Fruit fly (Drosophila melanogaster) S2 (cell line): ENCODE data around the gene CG13837.

ENCODE experiments used
- CG8478 ChIP-seq: fragments of >200 bp; optimal IDR thresholded peaks from 2 replicates; lab custom pipeline; 2018
- CTCF ChIP-seq, 2 experiments: fragments of >200 bp; optimal IDR thresholded peaks; 2 replicates each; lab custom pipeline; 2018

The CG13837 gene

dm6 chr3R:23043690-23044089 is at the start of gene CG13837:
TSS of gene CG13837 (plus strand) at chr3R:23043990.
- no peak for TF ChIP-seq CG8478 (lab: Kevin White, UChicago)
- no peak for TF ChIP-seq CTCF (optimal IDR thresholded peaks at IDR 0.05; lab: Kevin White, UChicago)

- TF ChIP-seq CTCF (optimal IDR thresholded peaks at IDR 0.05; lab: Kevin White, UChicago) (no peak), CG8478 (lab: Kevin White, UChicago) (no peak)
These were observed 45.7 kb upstream of the CG13837 start, which contains the start of gene Nha2 for dm6 chr3R:22997912-22998622. TSS of gene Nha2 (minus strand) at chr3R:22998528.

dm6 chr3R:22998623-22999179 is 45.1 kb upstream of the CG13837 start:
- no peak for TF ChIP-seq CG8478 (lab: Kevin White, UChicago)
- TF ChIP-seq CTCF (optimal IDR thresholded peaks at IDR 0.05; lab: Kevin White, UChicago): peak; percentile 34 to 43

dm6 chr3R:23004161-23004560 is 39.6 kb upstream of the CG13837 start:
- TF ChIP-seq CG8478 (lab: Kevin White, UChicago): no peak
- no peak for TF ChIP-seq CTCF (optimal IDR thresholded peaks at IDR 0.05; lab: Kevin White, UChicago)

dm6 chr3R:23009480-23010115 is 34.2 kb upstream of the CG13837 start:
- TF ChIP-seq CTCF (optimal IDR thresholded peaks at IDR 0.05; lab: Kevin White, UChicago): no peak
- no peak for TF ChIP-seq CG8478 (lab: Kevin White, UChicago)

dm6 chr3R:23010406-23010805 is 33.4 kb upstream of the CG13837 start, which contains the start of gene CG34375:
TSS of gene CG34375 (minus strand) at chr3R:23010562.
- TF ChIP-seq CTCF (optimal IDR thresholded peaks at IDR 0.05; lab: Kevin White, UChicago): no peak
- TF ChIP-seq CG8478 (lab: Kevin White, UChicago): no peak

dm6 chr3R:23012017-23012416 is 31.8 kb upstream of the CG13837 start, which contains the start of gene CG6688:
TSS of gene CG6688 (plus strand) at chr3R:23012412.
- no peak for TF ChIP-seq CG8478 (lab: Kevin White, UChicago)
- no peak for TF ChIP-seq CTCF (optimal IDR thresholded peaks at IDR 0.05; lab: Kevin White, UChicago)

- TF ChIP-seq CG8478 (lab: Kevin White, UChicago) (no peak), CTCF (optimal IDR thresholded peaks at IDR 0.05; lab: Kevin White, UChicago) (no peak)
These were observed 30.3 kb upstream of the CG13837 start for dm6 chr3R:23013482-23013881.

- TF ChIP-seq CTCF (optimal IDR thresholded peaks at IDR 0.05; lab: Kevin White, UChicago) (no peak), CG8478 (lab: Kevin White, UChicago) (no peak)
These were observed 16.9 kb upstream of the CG13837 start, which contains the start of gene lmd for dm6 chr3R:23026652-23027427. TSS of gene lmd (minus strand) at chr3R:23026713.

- no peak for TF ChIP-seq CTCF (optimal IDR thresholded peaks at IDR 0.05; lab: Kevin White, UChicago)
- TF ChIP-seq CG8478 (lab: Kevin White, UChicago): no peak
These were observed 16.4 kb upstream of the CG13837 start for dm6 chr3R:23027428-23027813.

dm6 chr3R:23028506-23028905 is 15.3 kb upstream of the CG13837 start:
- TF ChIP-seq CTCF (optimal IDR thresholded peaks at IDR 0.05; lab: Kevin White, UChicago) (no peak), CG8478 (lab: Kevin White, UChicago) (no peak)

- no peak for TF ChIP-seq CG8478 (lab: Kevin White, UChicago)
- no peak for TF ChIP-seq CTCF (optimal IDR thresholded peaks at IDR 0.05; lab: Kevin White, UChicago)
These were observed 12.9 kb upstream of the CG13837 start for dm6 chr3R:23030900-23031299.

- TF ChIP-seq CTCF (optimal IDR thresholded peaks at IDR 0.05; lab: Kevin White, UChicago): no peak
- no peak for TF ChIP-seq CG8478 (lab: Kevin White, UChicago)
These were observed 8.3 kb upstream of the CG13837 start, which contains the start of gene CG13833 for dm6 chr3R:23035463-23035862. TSS of gene CG13833 (minus strand) at chr3R:23035563.

dm6 chr3R:23036321-23036720 is 7.5 kb upstream of the CG13837 start:
- no peak for TF ChIP-seq CTCF (optimal IDR thresholded peaks at IDR 0.05; lab: Kevin White, UChicago)
- TF ChIP-seq CG8478 (lab: Kevin White, UChicago): no peak
